Fruit fly (Drosophila melanogaster) whole organism, pupa: ENCODE results near the gene CG14036.
A peak's percentile ranks its signal among the peaks of the same experiment; 100 is the strongest.

Experiments
- CG10348 ChIP-seq: fragments of 200-800 bp; sonication (Bioruptor generic); IDR thresholded peaks from 2 replicates; pipeline ENCODE4 v1.3.6; 2022; ENCODE audit warnings: missing biosample characterization, missing genetic modification characterization
- CG12605 ChIP-seq: fragments of 200-800 bp; sonication (Bioruptor generic); IDR thresholded peaks from 2 replicates; pipeline ENCODE4 v1.3.6; 2022; ENCODE audit warnings: missing biosample characterization, missing genetic modification characterization
- CG13204 ChIP-seq: fragments of 200-800 bp; sonication (Bioruptor generic); optimal IDR thresholded peaks from 2 replicates; lab custom pipeline; 2018; ENCODE audit warnings: missing biosample characterization, mild to moderate bottlenecking, missing genetic modification characterization, moderate library complexity
- CG14655 ChIP-seq: fragments of 200-800 bp; sonication (Bioruptor generic); optimal IDR thresholded peaks from 3 replicates; lab custom pipeline; 2017; ENCODE audit warnings: mild to moderate bottlenecking, missing biosample characterization, missing genetic modification reagents, missing genetic modification characterization
- CG15710 ChIP-seq: fragments of 200-800 bp; sonication (Bioruptor generic); optimal IDR thresholded peaks from 2 replicates; lab custom pipeline; 2018; ENCODE audit warnings: missing biosample characterization, mild to moderate bottlenecking, missing genetic modification characterization, moderate library complexity
- CG17806 ChIP-seq: fragments of 200-800 bp; sonication (Bioruptor generic); optimal IDR thresholded peaks from 2 replicates; lab custom pipeline; 2018; ENCODE audit warnings: missing biosample characterization, mild to moderate bottlenecking, missing genetic modification characterization, moderate library complexity
- CG32121 ChIP-seq: fragments of 200-800 bp; sonication (Bioruptor generic); IDR thresholded peaks from 2 replicates; pipeline ENCODE4 v1.3.6; 2022; ENCODE audit warnings: missing biosample characterization, missing genetic modification characterization
- CG34367 ChIP-seq: fragments of 200-800 bp; sonication (Bioruptor generic); optimal IDR thresholded peaks from 2 replicates; lab custom pipeline; 2018; ENCODE audit warnings: missing biosample characterization, mild to moderate bottlenecking, missing genetic modification characterization
- CG4496 ChIP-seq: fragments of 200-800 bp; sonication (Bioruptor generic); IDR thresholded peaks from 3 replicates; pipeline ENCODE4 v1.3.6; 2022; ENCODE audit warnings: missing biosample characterization, missing genetic modification characterization
- CG8159 ChIP-seq: fragments of 200-800 bp; sonication (Bioruptor generic); optimal IDR thresholded peaks from 3 replicates; lab custom pipeline; 2018; ENCODE audit warnings: missing biosample characterization, mild to moderate bottlenecking, missing genetic modification characterization, moderate library complexity
- CG8301 ChIP-seq: fragments of 200-800 bp; sonication (Bioruptor generic); optimal IDR thresholded peaks from 2 replicates; lab custom pipeline; 2018; ENCODE audit warnings: missing biosample characterization, mild to moderate bottlenecking, missing genetic modification characterization
- CG9948 ChIP-seq: fragments of 200-800 bp; sonication (Bioruptor generic); optimal IDR thresholded peaks from 2 replicates; lab custom pipeline; 2018; ENCODE audit warnings: missing biosample characterization, mild to moderate bottlenecking, missing genetic modification characterization, moderate library complexity
- D1 ChIP-seq: fragments of 200-800 bp; sonication (Bioruptor generic); optimal IDR thresholded peaks from 2 replicates; lab custom pipeline; 2018; ENCODE audit warnings: missing biosample characterization, mild to moderate bottlenecking, missing genetic modification characterization, moderate library complexity
- EcR ChIP-seq: fragments of 200-800 bp; sonication (Bioruptor generic); optimal IDR thresholded peaks from 3 replicates; lab custom pipeline; 2019; ENCODE audit warnings: missing biosample characterization, missing genetic modification characterization, mild to moderate bottlenecking, moderate library complexity, missing genetic modification reagents
- Ets98B ChIP-seq: fragments of 200-800 bp; sonication (Bioruptor generic); IDR thresholded peaks from 2 replicates; pipeline ENCODE4 v1.3.6; 2022; ENCODE audit warnings: missing biosample characterization, missing genetic modification characterization
- Pif1A ChIP-seq: fragments of 200-800 bp; sonication (Bioruptor generic); optimal IDR thresholded peaks from 3 replicates; lab custom pipeline; 2016; ENCODE audit warnings: missing biosample characterization, missing genetic modification characterization
- Pif1B ChIP-seq: fragments of 200-800 bp; sonication (Bioruptor generic); optimal IDR thresholded peaks from 3 replicates; lab custom pipeline; 2016; ENCODE audit warnings: missing biosample characterization, missing genetic modification characterization
- Snoo ChIP-seq: fragments of 200-800 bp; sonication (Bioruptor generic); optimal IDR thresholded peaks from 3 replicates; lab custom pipeline; 2017; ENCODE audit warnings: missing biosample characterization, mild to moderate bottlenecking, missing genetic modification characterization, inconsistent platforms
- fd96Ca ChIP-seq: fragments of 200-800 bp; sonication (Bioruptor generic); IDR thresholded peaks from 3 replicates; pipeline ENCODE4 v1.3.6; 2022; ENCODE audit warnings: missing biosample characterization, missing genetic modification characterization
- gl ChIP-seq: fragments of 200-800 bp; sonication (Bioruptor generic); optimal IDR thresholded peaks from 2 replicates; lab custom pipeline; 2018; ENCODE audit warnings: missing biosample characterization, mild to moderate bottlenecking, missing genetic modification characterization
- rn ChIP-seq: fragments of 200-800 bp; sonication (Bioruptor generic); IDR thresholded peaks from 2 replicates; pipeline ENCODE4 v1.3.6; 2022; ENCODE audit warnings: missing biosample characterization, missing genetic modification characterization

Gene CG14036

dm6 chr2L:5027321-5028069, 27.3 kb downstream of the CG14036 start:
- TF ChIP-seq CG32121 (peak; percentile 11; the same call in 1 of the 2 replicates), fd96Ca (0 out of 3 replicates have a peak, but pooled peaks have one; percentile 32), CG9948 (tag; lab: Kevin White, UChicago) (no peak), CG8301 (tag; lab: Kevin White, UChicago) (no peak), EcR (GFP tag; lab: Kevin White, UChicago) (no peak), CG10348 (GFP tag; lab: Robert Waterston, UW) (no peak), rn (GFP tag; lab: Robert Waterston, UW) (no peak), CG17806 (tag; lab: Kevin White, UChicago) (no peak)
- TF ChIP-seq, all 21 proteins: peak for 2

DNA sequence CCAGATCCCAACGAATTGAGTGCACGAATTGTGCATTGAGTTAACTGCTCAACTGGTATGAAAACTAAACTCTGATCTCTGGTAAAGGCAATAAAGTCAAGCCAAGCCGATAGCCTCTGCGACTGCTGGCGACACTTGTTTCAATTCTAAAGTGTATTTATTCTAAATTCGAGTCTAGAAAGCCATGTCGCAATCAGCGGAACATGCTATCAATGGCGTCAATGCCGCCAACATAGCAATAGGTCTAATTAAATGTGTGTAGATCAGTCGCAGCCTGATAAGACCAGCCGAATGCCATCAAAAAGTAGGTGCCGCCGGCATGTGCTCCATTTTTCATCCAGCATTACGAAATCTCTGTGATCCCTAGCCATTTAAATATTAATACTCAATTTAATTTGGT, 29.3 kb downstream of the CG14036 start:
- no peak for TF ChIP-seq rn (GFP tag; lab: Robert Waterston, UW)
- TF ChIP-seq Ets98B (GFP tag; lab: Robert Waterston, UW): no peak
- no peak for TF ChIP-seq CG12605 (GFP tag; lab: Robert Waterston, UW)
- TF ChIP-seq CG14655: no peak
- TF ChIP-seq Snoo (tag; lab: Kevin White, UChicago): no peak
- TF ChIP-seq CG32121: no peak
- no peak for TF ChIP-seq CG17806 (tag; lab: Kevin White, UChicago)
- no peak for TF ChIP-seq CG15710 (tag; lab: Kevin White, UChicago)
- TF ChIP-seq CG10348 (GFP tag; lab: Robert Waterston, UW): no peak
- TF ChIP-seq CG34367 (tag; lab: Kevin White, UChicago): no peak
- no peak for TF ChIP-seq CG8159
- no peak for TF ChIP-seq CG4496 (GFP tag; lab: Robert Waterston, UW)
- TF ChIP-seq Pif1B: no peak
- no peak for TF ChIP-seq CG9948 (tag; lab: Kevin White, UChicago)
- no peak for TF ChIP-seq CG8301 (tag; lab: Kevin White, UChicago)
- TF ChIP-seq fd96Ca: no peak
- TF ChIP-seq CG13204: no peak
- TF ChIP-seq D1: no peak

DNA sequence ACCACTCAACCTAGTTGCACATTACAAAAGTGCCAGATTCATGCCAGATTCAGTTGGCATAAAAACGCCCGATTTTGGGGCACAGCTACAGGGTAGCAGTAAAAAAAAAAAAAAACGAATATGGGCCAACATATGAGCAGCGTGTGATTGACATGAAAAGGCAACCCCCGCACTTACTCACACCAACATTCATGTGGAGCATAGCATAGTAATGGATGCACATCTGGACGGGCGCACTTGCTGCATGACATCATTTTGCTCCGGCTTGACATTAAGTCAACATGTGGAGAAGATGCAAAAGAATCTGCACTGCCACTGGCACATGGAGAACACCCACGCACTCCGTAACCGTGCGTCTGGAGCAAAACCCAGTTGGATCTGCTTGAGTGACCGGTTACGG, 32.2 kb downstream of the CG14036 start:
- TF ChIP-seq fd96Ca (no peak), Pif1B (no peak), D1 (no peak), CG8301 (tag; lab: Kevin White, UChicago) (no peak), CG14655 (no peak), Pif1A (no peak), CG10348 (GFP tag; lab: Robert Waterston, UW) (no peak), CG8159 (no peak), CG15710 (tag; lab: Kevin White, UChicago) (no peak), CG17806 (tag; lab: Kevin White, UChicago) (no peak), rn (GFP tag; lab: Robert Waterston, UW) (no peak), gl (tag; lab: Kevin White, UChicago) (no peak), Ets98B (GFP tag; lab: Robert Waterston, UW) (no peak), CG34367 (tag; lab: Kevin White, UChicago) (no peak), CG12605 (GFP tag; lab: Robert Waterston, UW) (no peak), Snoo (tag; lab: Kevin White, UChicago) (no peak)

dm6 chr2L:5020479-5020878, 34.3 kb downstream of the CG14036 start:
- no peak for TF ChIP-seq Snoo (tag; lab: Kevin White, UChicago)
- TF ChIP-seq EcR (GFP tag; lab: Kevin White, UChicago): peak; percentile 20
- TF ChIP-seq, all 21 proteins: peak for 1

DNA sequence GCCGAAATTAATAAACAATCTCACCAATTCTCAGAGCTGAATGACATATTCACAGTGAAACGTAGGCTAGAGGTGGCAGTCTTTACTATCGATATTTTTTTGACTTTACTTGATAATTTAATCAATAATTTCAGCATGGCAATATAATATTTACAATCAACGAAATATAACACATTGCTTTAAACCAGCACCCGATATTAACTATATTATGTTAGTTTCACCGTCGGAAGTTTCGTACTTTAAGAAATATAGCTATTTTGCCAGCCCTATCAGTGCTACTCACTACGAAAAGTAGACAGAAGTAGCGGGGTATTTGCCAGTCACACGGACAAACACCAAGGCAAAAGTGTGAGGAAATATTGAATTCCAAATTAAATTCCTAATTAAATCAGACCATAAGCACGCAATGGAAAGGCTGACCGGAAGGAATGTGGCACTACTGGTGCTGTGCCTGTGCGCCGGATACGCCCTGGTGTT, 44.0 kb downstream of the CG14036 start, which contains the start of the genes CG31917, Tfb5 and SelT:
Gene CG31917 (minus strand): TSS at position 51 of the 477 bp plus-strand sequence.
Gene Tfb5 (minus strand): TSS at position 51 of the 477 bp plus-strand sequence.
Gene SelT (plus strand): TSS at position 139 of the 477 bp plus-strand sequence.
- peak; percentile 13 for TF ChIP-seq CG17806 (tag; lab: Kevin White, UChicago)
- TF ChIP-seq Pif1B: no peak
- TF ChIP-seq rn (GFP tag; lab: Robert Waterston, UW): no peak
- no peak for TF ChIP-seq CG10348 (GFP tag; lab: Robert Waterston, UW)
- TF ChIP-seq CG14655: no peak
- peak; percentile 43 for TF ChIP-seq CG15710 (tag; lab: Kevin White, UChicago)
- TF ChIP-seq CG32121: no peak
- no peak for TF ChIP-seq fd96Ca
- peak; percentile 29 for TF ChIP-seq EcR (GFP tag; lab: Kevin White, UChicago)
- no peak for TF ChIP-seq Ets98B (GFP tag; lab: Robert Waterston, UW)
- no peak for TF ChIP-seq Snoo (tag; lab: Kevin White, UChicago)
- TF ChIP-seq CG8159: peak; percentile 31

- TF ChIP-seq CG17806 (tag; lab: Kevin White, UChicago): peak; percentile 11
- TF ChIP-seq CG12605 (GFP tag; lab: Robert Waterston, UW): 0 out of 2 replicates have a peak, but pooled peaks have one; percentile 12
- peak; percentile 34; the same call in 1 of the 3 replicates for TF ChIP-seq CG4496 (GFP tag; lab: Robert Waterston, UW)
- TF ChIP-seq CG8301 (tag; lab: Kevin White, UChicago): no peak
- peak; percentile 44 for TF ChIP-seq EcR (GFP tag; lab: Kevin White, UChicago)
These were observed 45.3 kb downstream of the CG14036 start, which contains the start of gene Rtnl1 for dm6 chr2L:5009306-5010030. TSS of gene Rtnl1 (minus strand) at chr2L:5009720.
